Worm (Caenorhabditis elegans): Measurements from ENCODE around the gene Y55F3BR.10.

DNA sequence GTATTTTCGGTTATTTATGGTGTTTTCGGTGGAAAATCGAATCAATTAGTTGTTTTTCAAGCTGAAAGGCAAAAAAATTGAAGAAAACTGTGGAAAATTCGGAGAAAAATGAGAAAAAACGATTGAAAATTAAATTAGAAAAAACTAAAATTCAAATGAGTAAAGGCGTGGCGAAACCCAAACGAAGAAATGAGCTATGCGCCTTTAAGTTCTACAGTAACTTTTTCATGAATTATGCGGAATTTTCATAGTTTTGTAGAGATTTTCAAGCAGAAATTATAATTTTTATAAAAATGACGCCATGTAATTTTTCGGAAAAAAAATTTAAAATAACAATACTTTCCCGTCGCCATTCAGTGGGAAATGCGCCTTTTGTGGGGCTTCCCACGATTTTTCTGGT is 2.5 kb upstream of the Y55F3BR.10 start:
- no peak for TF ChIP-seq ets-7 (tag; optimal IDR thresholded peaks at IDR 0.05)
- TF ChIP-seq ama-1 (optimal IDR thresholded peaks at IDR 0.05), result no peak
- no peak for TF ChIP-seq F13C5.2 (tag; optimal IDR thresholded peaks at IDR 0.05)
- no peak for TF ChIP-seq hnd-1 (tag; optimal IDR thresholded peaks at IDR 0.05)
- TF ChIP-seq scrt-1 (GFP tag; IDR thresholded peaks at IDR 0.05), result no peak
- no peak for TF ChIP-seq ceh-36 (tag; optimal IDR thresholded peaks at IDR 0.05)
- TF ChIP-seq flt-1 (GFP tag; IDR thresholded peaks at IDR 0.05), result no peak
- TF ChIP-seq sea-1 (GFP tag; conservative IDR thresholded peaks at IDR 0.05), result no peak
- TF ChIP-seq aly-1 (tag; optimal IDR thresholded peaks at IDR 0.05), result no peak
- no peak for TF ChIP-seq pes-1 (GFP tag; IDR thresholded peaks at IDR 0.05)
- TF ChIP-seq hmg-4 (GFP tag; optimal IDR thresholded peaks at IDR 0.05), result no peak

Measured in whole organism, early embryonic.